Worm (Caenorhabditis elegans): ENCODE results near the gene K11D9.3.

The K11D9.3 gene

ce11 chrIII:10807236-10807635, 5.2 kb upstream of the K11D9.3 start (continued):
- TF ChIP-seq B0336.3 (GFP tag; IDR thresholded peaks at IDR 0.05) (no peak), snpc-4 (GFP tag; optimal IDR thresholded peaks at IDR 0.05) (no peak), snpc-4 (tag; optimal IDR thresholded peaks at IDR 0.05) (peak in 1 of 4 experiments; percentile 37), madf-8 (GFP tag; conservative IDR thresholded peaks at IDR 0.05) (peak; percentile 98), nfya-2 (GFP tag; IDR thresholded peaks at IDR 0.05) (no peak), egl-18 (GFP tag; IDR thresholded peaks at IDR 0.05) (no peak), egrh-3 (GFP tag; IDR thresholded peaks at IDR 0.05) (no peak), tbp1 (GFP tag; optimal IDR thresholded peaks at IDR 0.05) (peak; percentile 41), D2030.7 (GFP tag; IDR thresholded peaks at IDR 0.05) (peak; percentile 96), snpc-1.1 (tag; optimal IDR thresholded peaks at IDR 0.05; ENCODE audit: insufficient read depth) (peak; percentile 38), xnd-1 (tag; optimal IDR thresholded peaks at IDR 0.05) (peak; percentile 97), cebp-2 (GFP tag; IDR thresholded peaks at IDR 0.05) (no peak), snpc-1.3 (tag; optimal IDR thresholded peaks at IDR 0.05; ENCODE audit: insufficient read depth) (peak; percentile 21), lsl-1 (GFP tag; optimal IDR thresholded peaks at IDR 0.05) (peak; percentile 75), ztf-6 (GFP tag; IDR thresholded peaks at IDR 0.05) (no peak), ama-1 (optimal IDR thresholded peaks at IDR 0.05) (no peak), ama-1 (GFP tag; optimal IDR thresholded peaks at IDR 0.05) (no peak), lin-54 (GFP tag; optimal IDR thresholded peaks at IDR 0.05) (peak; percentile 73), mel-28 (tag; optimal IDR thresholded peaks at IDR 0.05; ENCODE audit: borderline replicate concordance) (no peak), Y79H2A.3 (GFP tag; conservative IDR thresholded peaks at IDR 0.05) (peak; percentile 69; the same call in 1 of the 2 replicates), madf-3 (GFP tag; IDR thresholded peaks at IDR 0.05) (peak; percentile 90; the same call in 1 of the 2 replicates), madf-6 (GFP tag; IDR thresholded peaks at IDR 0.05) (peak; percentile 99), tlf-1 (GFP tag; optimal IDR thresholded peaks at IDR 0.05) (peak; percentile 89), athp-1 (tag; optimal IDR thresholded peaks at IDR 0.05) (no peak), cebp-1 (GFP tag; IDR thresholded peaks at IDR 0.05) (no peak), cebp-1 (tag; optimal IDR thresholded peaks at IDR 0.05) (no peak), ztf-28 (GFP tag; IDR thresholded peaks at IDR 0.05) (0 out of 2 replicates have a peak, but pooled peaks have one; percentile 51), B0019.2 (GFP tag; conservative IDR thresholded peaks at IDR 0.05) (peak; percentile 83), madf-10 (tag; optimal IDR thresholded peaks at IDR 0.05) (no peak), rpc-1 (optimal IDR thresholded peaks at IDR 0.05) (peak; percentile 3), rpc-1 (tag; optimal IDR thresholded peaks at IDR 0.05) (no peak), akir-1 (GFP tag; optimal IDR thresholded peaks at IDR 0.05) (no peak), nfyb-1 (GFP tag; IDR thresholded peaks at IDR 0.05) (peak; percentile 59; the same call in 1 of the 2 replicates), unc-130 (GFP tag; optimal IDR thresholded peaks at IDR 0.05) (peak; percentile 68), him-1 (tag; optimal IDR thresholded peaks at IDR 0.05) (peak; percentile 14), mcd-1 (GFP tag; IDR thresholded peaks at IDR 0.05) (peak; percentile 60), ztf-18 (tag; optimal IDR thresholded peaks at IDR 0.05) (peak; percentile 3), zfh-2 (GFP tag; conservative IDR thresholded peaks at IDR 0.05) (no peak), C06A6.2 (GFP tag; conservative IDR thresholded peaks at IDR 0.05) (no peak), hrde-1 (tag; optimal IDR thresholded peaks at IDR 0.05; ENCODE audit: borderline replicate concordance) (peak; percentile 23), egl-44 (GFP tag; IDR thresholded peaks at IDR 0.05) (no peak), Y95B8A.8 (GFP tag; IDR thresholded peaks at IDR 0.05) (peak; percentile 80; the same call in 1 of the 2 replicates), F52B5.7 (tag; optimal IDR thresholded peaks at IDR 0.05) (no peak), ceh-91 (GFP tag; IDR thresholded peaks at IDR 0.05) (peak; percentile 92), hmg-20 (GFP tag; IDR thresholded peaks at IDR 0.05) (no peak), atf-7 (tag; optimal IDR thresholded peaks at IDR 0.05) (no peak), Y67H2A.10 (GFP tag; conservative IDR thresholded peaks at IDR 0.05) (peak; percentile 52; the same call in 1 of the 2 replicates), fkh-3 (tag; optimal IDR thresholded peaks at IDR 0.05) (no peak), lin-35 (GFP tag; optimal IDR thresholded peaks at IDR 0.05) (peak in 1 of 3 experiments; percentile 84), dpl-1 (GFP tag; optimal IDR thresholded peaks at IDR 0.05) (peak; percentile 93)
